Fruit fly (Drosophila melanogaster): ENCODE measurements around the gene CG18135.

DNA sequence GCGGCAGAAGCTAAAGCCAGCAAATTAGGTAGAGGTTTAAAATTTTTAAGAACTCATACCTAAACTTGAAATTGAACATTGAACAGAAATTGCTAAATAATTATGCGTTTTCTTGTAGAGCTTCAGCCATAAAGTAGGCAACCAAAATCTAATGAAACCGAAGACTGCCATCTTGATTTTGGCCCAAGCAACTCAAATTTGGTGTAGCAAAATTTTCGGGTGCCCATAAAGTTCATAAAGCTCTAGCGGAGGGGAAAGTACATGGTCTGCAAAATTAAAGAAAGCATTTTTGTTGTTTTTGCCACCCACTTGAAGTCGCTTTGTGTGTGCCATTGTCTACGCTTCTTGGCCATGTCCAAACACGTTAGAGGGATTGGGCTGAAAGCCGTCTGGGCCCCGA is 41.1 kb downstream of the CG18135 start:
- TF ChIP-seq h (optimal IDR thresholded peaks at IDR 0.05) (no peak), psq (optimal IDR thresholded peaks at IDR 0.05) (no peak), insv (optimal IDR thresholded peaks at IDR 0.05) (no peak)
